Worm (Caenorhabditis elegans) whole organism, L4 larva: ENCODE measurements around the gene cyp-13A6.
A peak's percentile ranks its signal among the peaks of the same experiment; 100 is the strongest.

ENCODE experiments used
- D1046.2 ChIP-seq: fragments of 200-800 bp; sonication (Bioruptor generic); IDR thresholded peaks from 2 replicates; pipeline ENCODE4 v1.3.6; 2022; ENCODE audit warnings: missing genetic modification characterization, missing compliant biosample characterization
- F26F4.8 ChIP-seq: fragments of 200-800 bp; sonication (Bioruptor generic); conservative IDR thresholded peaks from 2 replicates; pipeline ENCODE4 v1.3.6; 2022; ENCODE audit warnings: missing genetic modification characterization, missing compliant biosample characterization
- F37D6.2 ChIP-seq: sonication (generic microtip); optimal IDR thresholded peaks from 2 replicates; lab custom pipeline; 2016; ENCODE audit warnings: mild to moderate bottlenecking, missing genetic modification characterization, missing compliant biosample characterization
- F44E2.7 ChIP-seq: fragments of 200-800 bp; sonication (Bioruptor generic); IDR thresholded peaks from 2 replicates; pipeline ENCODE4 v2.1.2; 2022; ENCODE audit warnings: missing genetic modification characterization, missing compliant biosample characterization
- T20F7.1 ChIP-seq: fragments of 200-800 bp; sonication (Bioruptor generic); optimal IDR thresholded peaks from 2 replicates; lab custom pipeline; 2018; ENCODE audit warnings: mild to moderate bottlenecking, missing genetic modification characterization, missing compliant biosample characterization
- T26A8.4 ChIP-seq: fragments of 200-800 bp; sonication (Bioruptor generic); IDR thresholded peaks from 2 replicates; pipeline ENCODE4 v1.3.6; 2022; ENCODE audit warnings: missing genetic modification characterization, missing compliant biosample characterization
- Y5F2A.4 ChIP-seq: fragments of 200-800 bp; sonication (Bioruptor generic); optimal IDR thresholded peaks from 2 replicates; lab custom pipeline; 2018; ENCODE audit warnings: mild to moderate bottlenecking, missing genetic modification characterization, missing compliant biosample characterization
- ZK546.5 ChIP-seq, 2 experiments: sonication (generic microtip); optimal IDR thresholded peaks; 2 replicates each; lab custom pipeline; 2017; ENCODE audit warnings: missing biosample characterization in 2 of 2, missing genetic modification characterization in 2 of 2
- aha-1 ChIP-seq: fragments of 150-350 bp; peaks from one replicate; lab custom pipeline; 2014; ENCODE audit warnings: missing biosample characterization, missing genetic modification characterization
- aly-2 ChIP-seq: sonication (generic microtip); optimal IDR thresholded peaks from 2 replicates; lab custom pipeline; 2018; ENCODE audit warnings: missing biosample characterization, missing genetic modification characterization
- attf-4 ChIP-seq: sonication (generic microtip); optimal IDR thresholded peaks from 3 replicates; lab custom pipeline; 2017; ENCODE audit warnings: missing biosample characterization, missing genetic modification characterization
- ceh-44 ChIP-seq: fragments of 200-800 bp; sonication (Bioruptor generic); IDR thresholded peaks from 2 replicates; pipeline ENCODE4 v1.3.6; 2022; ENCODE audit warnings: missing genetic modification reagents, missing genetic modification characterization, missing compliant biosample characterization
- ceh-62 ChIP-seq: sonication (generic microtip); optimal IDR thresholded peaks from 2 replicates; lab custom pipeline; 2017; ENCODE audit warnings: missing biosample characterization, missing genetic modification characterization
- daf-16 ChIP-seq, 3 experiments: sonication (generic microtip); optimal IDR thresholded peaks; 2 replicates each; lab custom pipeline; 2016 to 2017; ENCODE audit warnings: missing genetic modification characterization in 3 of 3, missing genetic modification reagents in 3 of 3, mild to moderate bottlenecking in 2 of 3, missing compliant biosample characterization in 2 of 3, missing biosample characterization in 1 of 3, moderate library complexity in 1 of 3
- dmd-8 ChIP-seq: fragments of 200-800 bp; sonication (Bioruptor generic); IDR thresholded peaks from 2 replicates; pipeline ENCODE4 v1.3.6; 2022; ENCODE audit warnings: missing genetic modification characterization, missing compliant biosample characterization
- duxl-1 ChIP-seq: sonication (generic microtip); optimal IDR thresholded peaks from 2 replicates; lab custom pipeline; 2016; ENCODE audit warnings: mild to moderate bottlenecking, missing genetic modification characterization, moderate library complexity, missing compliant biosample characterization; ENCODE audit not compliant: poor library complexity
- dve-1 ChIP-seq: sonication (generic microtip); optimal IDR thresholded peaks from 2 replicates; lab custom pipeline; 2017; ENCODE audit warnings: antibody characterized with exemption, mild to moderate bottlenecking, missing genetic modification characterization, missing compliant biosample characterization; ENCODE audit not compliant: insufficient read depth
- fkh-10 ChIP-seq: fragments of 150-350 bp; optimal IDR thresholded peaks from 2 replicates; lab custom pipeline; 2014; ENCODE audit warnings: missing biosample characterization, missing genetic modification reagents, missing genetic modification characterization
- hif-1 ChIP-seq, 2 experiments: sonication (generic microtip); optimal IDR thresholded peaks; 2 replicates each; lab custom pipeline; 2016 to 2017; ENCODE audit warnings: missing compliant biosample characterization in 2 of 2, missing genetic modification characterization in 2 of 2, missing genetic modification reagents in 2 of 2, missing genotype in 2 of 2, mild to moderate bottlenecking in 1 of 2
- hlh-30 ChIP-seq: sonication (generic microtip); optimal IDR thresholded peaks from 2 replicates; lab custom pipeline; 2017; ENCODE audit warnings: antibody characterized with exemption, mild to moderate bottlenecking, missing genetic modification characterization, missing compliant biosample characterization; ENCODE audit not compliant: insufficient read depth
- hmg-1.1 ChIP-seq: fragments of 200-800 bp; sonication (Bioruptor generic); IDR thresholded peaks from 2 replicates; pipeline ENCODE4 v1.3.6; 2022; ENCODE audit warnings: missing genetic modification reagents, missing genetic modification characterization, missing compliant biosample characterization
- jun-1 ChIP-seq: fragments of 150-350 bp; optimal IDR thresholded peaks from 2 replicates; lab custom pipeline; 2014; ENCODE audit warnings: missing biosample characterization, missing genetic modification reagents, missing genetic modification characterization
- lin-1 ChIP-seq: fragments of 200-800 bp; sonication (Bioruptor generic); IDR thresholded peaks from 2 replicates; pipeline ENCODE4 v1.3.6; 2022; ENCODE audit warnings: missing genetic modification reagents, missing genetic modification characterization, missing compliant biosample characterization
- lin-39 ChIP-seq: fragments of 150-350 bp; optimal IDR thresholded peaks from 2 replicates; lab custom pipeline; 2014; ENCODE audit warnings: missing biosample characterization, missing genetic modification reagents, missing genetic modification characterization
- lir-3 ChIP-seq: sonication (generic microtip); optimal IDR thresholded peaks from 2 replicates; lab custom pipeline; 2016; ENCODE audit warnings: mild to moderate bottlenecking, missing genetic modification characterization, missing compliant biosample characterization
- lsy-2 ChIP-seq, 2 experiments: fragments of 150-350 bp in 1 of 2; sonication (generic microtip) in 1 of 2; optimal IDR thresholded peaks; 2 replicates each; lab custom pipeline; 2014 to 2017; ENCODE audit warnings: missing biosample characterization in 2 of 2, missing genetic modification characterization in 2 of 2
- madf-9 ChIP-seq: fragments of 200-800 bp; sonication (Bioruptor generic); conservative IDR thresholded peaks from 2 replicates; pipeline ENCODE4 v1.3.6; 2022; ENCODE audit warnings: missing genetic modification reagents, missing genetic modification characterization, missing compliant biosample characterization
- mep-1 ChIP-seq: fragments of 150-350 bp; sonication (generic microtip); optimal IDR thresholded peaks from 3 replicates; lab custom pipeline; 2014; ENCODE audit warnings: missing biosample characterization, missing genetic modification characterization
- mxl-2 ChIP-seq: fragments of 200-800 bp; sonication (Bioruptor generic); conservative IDR thresholded peaks from 2 replicates; pipeline ENCODE4 v1.3.6; 2022; ENCODE audit warnings: missing genetic modification reagents, missing genetic modification characterization, missing compliant biosample characterization
- nhr-11 ChIP-seq: fragments of 150-350 bp; optimal IDR thresholded peaks from 2 replicates; lab custom pipeline; 2014; ENCODE audit warnings: missing biosample characterization, missing genetic modification characterization
- nhr-111 ChIP-seq: fragments of 200-800 bp; sonication (Bioruptor generic); optimal IDR thresholded peaks from 2 replicates; lab custom pipeline; 2018; ENCODE audit warnings: mild to moderate bottlenecking, missing genetic modification characterization, missing compliant biosample characterization
- nhr-237 ChIP-seq: sonication (generic microtip); optimal IDR thresholded peaks from 2 replicates; lab custom pipeline; 2017; ENCODE audit warnings: missing biosample characterization, missing genetic modification characterization
- nhr-41 ChIP-seq: fragments of 200-800 bp; sonication (Bioruptor generic); IDR thresholded peaks from 2 replicates; pipeline ENCODE4 v1.3.6; 2022; ENCODE audit warnings: missing genetic modification reagents, missing genetic modification characterization, missing compliant biosample characterization
- nhr-6 ChIP-seq: fragments of 150-350 bp; optimal IDR thresholded peaks from 2 replicates; lab custom pipeline; 2014; ENCODE audit warnings: missing biosample characterization, missing genetic modification characterization
- php-3 ChIP-seq: fragments of 200-800 bp; sonication (Bioruptor generic); IDR thresholded peaks from 2 replicates; pipeline ENCODE4 v1.3.6; 2022; ENCODE audit warnings: missing genetic modification reagents, missing genetic modification characterization, missing compliant biosample characterization
- rbr-2 ChIP-seq: sonication (generic microtip); optimal IDR thresholded peaks from 2 replicates; lab custom pipeline; 2016; ENCODE audit warnings: missing genotype, missing genetic modification characterization, missing compliant biosample characterization
- saeg-2 ChIP-seq: fragments of 200-800 bp; sonication (Bioruptor generic); IDR thresholded peaks from 2 replicates; pipeline ENCODE4 v1.3.6; 2022; ENCODE audit warnings: missing genetic modification reagents, missing genetic modification characterization, missing compliant biosample characterization
- snpc-1.2 ChIP-seq: fragments of 200-800 bp; sonication (Bioruptor generic); IDR thresholded peaks from 2 replicates; pipeline ENCODE4 v1.3.6; 2022; ENCODE audit warnings: missing genetic modification reagents, missing genetic modification characterization, missing compliant biosample characterization
- tag-97 ChIP-seq: fragments of 200-800 bp; sonication (Bioruptor generic); IDR thresholded peaks from 2 replicates; pipeline ENCODE4 v1.3.6; 2022; ENCODE audit warnings: missing genetic modification characterization, missing compliant biosample characterization
- unc-130 ChIP-seq: sonication (generic microtip); optimal IDR thresholded peaks from 2 replicates; lab custom pipeline; 2016; ENCODE audit warnings: missing genetic modification reagents, missing genetic modification characterization, missing compliant biosample characterization
- vab-7 ChIP-seq: fragments of 200-800 bp; sonication (Bioruptor generic); IDR thresholded peaks from 2 replicates; pipeline ENCODE4 v1.3.6; 2022; ENCODE audit warnings: missing genetic modification reagents, missing genetic modification characterization, missing compliant biosample characterization
- zfp-3 ChIP-seq: fragments of 200-800 bp; sonication (Bioruptor generic); conservative IDR thresholded peaks from 2 replicates; pipeline ENCODE4 v1.3.6; 2022; ENCODE audit warnings: missing genetic modification reagents, missing genetic modification characterization, missing compliant biosample characterization
- zip-2 ChIP-seq: fragments of 150-350 bp; optimal IDR thresholded peaks from 2 replicates; lab custom pipeline; 2014; ENCODE audit warnings: missing biosample characterization, missing genetic modification characterization
- ztf-7 ChIP-seq: fragments of 150-350 bp; optimal IDR thresholded peaks from 2 replicates; lab custom pipeline; 2014; ENCODE audit warnings: missing biosample characterization, missing genetic modification characterization

Gene cyp-13A6

DNA sequence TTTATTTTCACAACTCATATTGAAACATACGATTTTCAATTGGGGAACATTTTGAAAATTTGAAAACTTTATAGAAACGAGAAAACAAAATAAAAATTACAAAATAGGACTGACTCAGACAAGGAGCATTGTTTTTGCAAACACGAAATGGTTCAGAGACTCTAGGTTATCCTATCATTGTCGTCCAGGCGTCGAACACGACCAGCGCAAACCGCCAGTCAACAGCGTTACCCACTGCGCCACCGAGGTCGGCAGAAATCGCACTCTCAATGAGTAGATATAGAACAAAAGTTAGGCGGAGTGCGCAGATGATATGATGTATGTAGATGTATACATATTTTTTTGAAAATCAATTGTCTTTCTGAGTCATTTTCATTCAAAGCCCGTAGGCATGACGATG, 28.0 kb downstream of the cyp-13A6 start (continued):
- TF ChIP-seq aly-2 (tag; lab: Kevin White, UChicago) (no peak), hlh-30 (tag; lab: Kevin White, UChicago) (peak; percentile 30), lin-39 (tag; lab: Kevin White, UChicago) (no peak), F37D6.2 (tag; lab: Kevin White, UChicago) (peak; percentile 51), tag-97 (GFP tag; lab: Robert Waterston, UW) (no peak), T26A8.4 (peak; percentile 81), nhr-41 (GFP tag; lab: Robert Waterston, UW) (peak; percentile 88; the same call in 1 of the 2 replicates), nhr-237 (tag; lab: Kevin White, UChicago) (no peak), vab-7 (GFP tag; lab: Robert Waterston, UW) (peak; percentile 91), aha-1 (tag; lab: Kevin White, UChicago) (peak; percentile 98), lsy-2 (tag; optimal IDR thresholded peaks at IDR 0.05; lab: Kevin White, UChicago) (peak in 1 of 2 experiments; percentile 66), ceh-44 (peak; percentile 87; the same call in 1 of the 2 replicates), php-3 (GFP tag; lab: Robert Waterston, UW) (no peak; the same call in none of the 2 replicates), F44E2.7 (GFP tag; lab: Robert Waterston, UW) (0 out of 2 replicates have a peak, but pooled peaks have one; percentile 49), attf-4 (tag; lab: Kevin White, UChicago) (no peak), madf-9 (peak; percentile 84), lin-1 (GFP tag; lab: Robert Waterston, UW) (peak; percentile 86), hmg-1.1 (GFP tag; lab: Robert Waterston, UW) (peak; percentile 89), unc-130 (GFP tag; lab: Kevin White, UChicago) (peak; percentile 74), nhr-6 (tag; lab: Kevin White, UChicago) (peak; percentile 18), Y5F2A.4 (peak; percentile 76), lir-3 (tag; lab: Kevin White, UChicago) (peak; percentile 36)
- TF ChIP-seq, all 104 proteins: peak for 57

DNA sequence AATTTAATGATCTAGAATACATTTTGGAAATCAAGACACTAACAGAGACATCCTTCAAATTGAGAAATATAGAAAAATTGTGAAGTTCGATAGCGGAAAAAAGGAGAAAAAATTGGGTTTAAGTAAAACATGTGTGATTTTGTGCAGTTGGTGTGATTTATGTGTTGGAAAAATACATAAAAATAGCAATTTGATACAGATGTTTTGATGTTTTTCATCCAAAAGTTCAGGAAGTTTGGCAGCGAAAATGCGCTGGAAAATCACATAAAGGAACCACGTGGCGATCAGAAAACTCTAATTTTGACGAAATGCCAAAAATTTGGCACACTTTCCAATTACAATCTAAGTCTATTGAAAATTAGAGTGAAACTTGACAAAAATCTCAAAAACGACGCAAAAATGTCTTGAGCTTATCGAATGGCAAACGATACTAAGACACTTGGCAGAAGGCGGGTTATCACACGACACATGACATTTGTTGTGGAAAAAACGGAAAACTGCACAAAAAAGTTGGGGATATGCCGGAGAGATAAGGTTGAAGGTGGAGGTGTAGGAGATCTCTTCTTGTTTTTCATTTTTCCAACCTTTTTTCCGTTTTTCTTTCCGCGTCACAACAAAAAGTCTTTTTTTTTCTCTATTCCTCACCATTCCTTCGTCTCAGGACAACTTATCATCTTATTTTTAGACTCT, 28.6 kb downstream of the cyp-13A6 start, which contains the start of gene ZK1321.4:
Gene ZK1321.4 (minus strand): TSS at position 51 of the 690 bp plus-strand sequence.
- TF ChIP-seq nhr-11, result peak; percentile 12
- no peak for TF ChIP-seq F37D6.2 (tag; lab: Kevin White, UChicago)

DNA sequence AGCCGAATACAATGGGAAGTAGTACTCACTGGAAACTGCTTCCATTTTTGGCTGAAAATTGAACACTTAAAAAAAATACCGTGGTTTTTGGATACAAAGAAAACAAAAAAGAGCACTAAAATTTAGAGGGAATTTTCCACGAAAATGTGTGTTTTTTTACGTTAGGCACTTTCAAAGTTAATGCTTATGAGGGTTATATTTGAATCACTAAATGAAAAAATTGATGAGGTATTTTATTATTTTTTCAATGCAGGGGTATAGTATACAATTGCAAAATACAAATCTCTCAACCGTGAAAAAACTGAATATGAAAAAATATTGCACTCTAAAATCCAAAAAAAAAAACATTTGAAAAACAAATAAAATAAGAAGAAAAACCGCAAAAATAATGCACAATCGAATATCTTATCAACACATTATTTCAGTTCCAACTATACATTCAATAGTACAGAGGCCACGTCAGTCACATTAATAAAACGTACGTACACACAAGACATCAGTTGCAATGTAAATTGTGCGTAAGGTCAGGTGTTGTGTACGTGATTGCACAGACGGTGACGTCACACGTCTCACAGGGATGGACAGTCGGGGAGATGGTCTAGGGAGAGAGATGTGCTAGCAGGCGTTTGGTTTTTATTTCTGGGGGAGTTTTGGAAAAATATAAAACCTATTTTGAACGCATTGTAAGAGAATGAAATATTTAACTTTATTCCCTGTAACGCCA, 32.7 kb downstream of the cyp-13A6 start, which contains the start of gene aqp-10:
Gene aqp-10 (minus strand): TSS at position 51 of the 724 bp plus-strand sequence.
- TF ChIP-seq snpc-1.2 (no peak), duxl-1 (tag; lab: Kevin White, UChicago) (no peak), ZK546.5 (tag; optimal IDR thresholded peaks at IDR 0.05; lab: Kevin White, UChicago) (no peak), mep-1 (tag; lab: Kevin White, UChicago) (peak; percentile 45), mxl-2 (0 out of 2 replicates have a peak, but pooled peaks have one; percentile 23), dve-1 (tag; lab: Kevin White, UChicago) (peak; percentile 71), unc-130 (GFP tag; lab: Kevin White, UChicago) (no peak), rbr-2 (tag; lab: Kevin White, UChicago) (peak; percentile 29), zip-2 (tag; lab: Kevin White, UChicago) (no peak), zfp-3 (GFP tag; lab: Robert Waterston, UW) (0 out of 2 replicates have a peak, but pooled peaks have one; percentile 35), ztf-7 (tag; lab: Kevin White, UChicago) (no peak), tag-97 (GFP tag; lab: Robert Waterston, UW) (no peak), fkh-10 (GFP tag; lab: Kevin White, UChicago) (no peak), hif-1 (tag; optimal IDR thresholded peaks at IDR 0.05; lab: Kevin White, UChicago) (peak in 1 of 2 experiments; percentile 44), nhr-111 (no peak), aly-2 (tag; lab: Kevin White, UChicago) (no peak), daf-16 (GFP tag; optimal IDR thresholded peaks at IDR 0.05; lab: Kevin White, UChicago) (peak in 1 of 2 experiments; percentile 68), daf-16 (tag; optimal IDR thresholded peaks at IDR 0.05; lab: Kevin White, UChicago) (peak; percentile 80), D1046.2 (GFP tag; lab: Robert Waterston, UW) (no peak), T20F7.1 (peak; percentile 53), ceh-62 (no peak), dmd-8 (GFP tag; lab: Robert Waterston, UW) (0 out of 2 replicates have a peak, but pooled peaks have one; percentile 37), lsy-2 (tag; optimal IDR thresholded peaks at IDR 0.05; lab: Kevin White, UChicago) (peak in 1 of 2 experiments; percentile 74), saeg-2 (GFP tag; lab: Robert Waterston, UW) (no peak), F26F4.8 (GFP tag; lab: Robert Waterston, UW) (no peak), jun-1 (tag; lab: Kevin White, UChicago) (no peak), F44E2.7 (GFP tag; lab: Robert Waterston, UW) (no peak)
